Worm (Caenorhabditis elegans) whole organism, L4 larva: ENCODE measurements around the gene nas-32.

ENCODE experiments used
- F49E8.2 ChIP-seq: sonication (generic microtip); optimal IDR thresholded peaks from 2 replicates; lab custom pipeline; 2016; ENCODE audit warnings: missing compliant biosample characterization, mild to moderate bottlenecking, missing genetic modification characterization, borderline replicate concordance
- R02D3.7 ChIP-seq: fragments of 150-350 bp; sonication (generic microtip); optimal IDR thresholded peaks from 3 replicates; lab custom pipeline; 2014; ENCODE audit warnings: missing biosample characterization, missing genetic modification characterization
- T20F7.1 ChIP-seq: fragments of 200-800 bp; sonication (Bioruptor generic); optimal IDR thresholded peaks from 2 replicates; lab custom pipeline; 2018; ENCODE audit warnings: mild to moderate bottlenecking, missing genetic modification characterization, missing compliant biosample characterization
- T26A8.4 ChIP-seq: fragments of 200-800 bp; sonication (Bioruptor generic); IDR thresholded peaks from 2 replicates; pipeline ENCODE4 v1.3.6; 2022; ENCODE audit warnings: missing genetic modification characterization, missing compliant biosample characterization
- Y105C5A.15 ChIP-seq: fragments of 200-800 bp; sonication (Bioruptor generic); IDR thresholded peaks from 2 replicates; pipeline ENCODE4 v1.3.6; 2022; ENCODE audit warnings: missing genetic modification characterization, missing compliant biosample characterization
- Y5F2A.4 ChIP-seq: fragments of 200-800 bp; sonication (Bioruptor generic); optimal IDR thresholded peaks from 2 replicates; lab custom pipeline; 2018; ENCODE audit warnings: mild to moderate bottlenecking, missing genetic modification characterization, missing compliant biosample characterization
- Y75B8A.6 ChIP-seq: fragments of 200-800 bp; sonication (Bioruptor generic); IDR thresholded peaks from 2 replicates; pipeline ENCODE4 v1.3.6; 2022; ENCODE audit warnings: missing genetic modification reagents, missing genetic modification characterization, missing compliant biosample characterization
- ceh-20 ChIP-seq: fragments of 200-800 bp; sonication (Bioruptor generic); IDR thresholded peaks from 2 replicates; pipeline ENCODE4 v1.3.6; 2022; ENCODE audit warnings: missing genetic modification reagents, missing genetic modification characterization, missing compliant biosample characterization
- ceh-44 ChIP-seq: fragments of 200-800 bp; sonication (Bioruptor generic); IDR thresholded peaks from 2 replicates; pipeline ENCODE4 v1.3.6; 2022; ENCODE audit warnings: missing genetic modification reagents, missing genetic modification characterization, missing compliant biosample characterization
- ceh-62 ChIP-seq: sonication (generic microtip); optimal IDR thresholded peaks from 2 replicates; lab custom pipeline; 2017; ENCODE audit warnings: missing biosample characterization, missing genetic modification characterization
- ces-1 ChIP-seq: fragments of 150-350 bp; sonication (generic microtip); optimal IDR thresholded peaks from 4 replicates; lab custom pipeline; 2014; ENCODE audit warnings: missing biosample characterization, missing genetic modification reagents, missing genetic modification characterization
- ctbp-1 ChIP-seq: fragments of 200-800 bp; sonication (Bioruptor generic); IDR thresholded peaks from 2 replicates; pipeline ENCODE4 v1.3.6; 2022; ENCODE audit warnings: missing genetic modification reagents, missing genetic modification characterization, missing compliant biosample characterization
- daf-12 ChIP-seq: fragments of 150-350 bp; optimal IDR thresholded peaks from 2 replicates; lab custom pipeline; 2014; ENCODE audit warnings: missing biosample characterization, missing genetic modification reagents, missing genetic modification characterization
- daf-16 ChIP-seq, 3 experiments: sonication (generic microtip); optimal IDR thresholded peaks; 2 replicates each; lab custom pipeline; 2016 to 2017; ENCODE audit warnings: missing genetic modification characterization in 3 of 3, missing genetic modification reagents in 3 of 3, mild to moderate bottlenecking in 2 of 3, missing compliant biosample characterization in 2 of 3, missing biosample characterization in 1 of 3, moderate library complexity in 1 of 3
- dmd-8 ChIP-seq: fragments of 200-800 bp; sonication (Bioruptor generic); IDR thresholded peaks from 2 replicates; pipeline ENCODE4 v1.3.6; 2022; ENCODE audit warnings: missing genetic modification characterization, missing compliant biosample characterization
- duxl-1 ChIP-seq: sonication (generic microtip); optimal IDR thresholded peaks from 2 replicates; lab custom pipeline; 2016; ENCODE audit warnings: mild to moderate bottlenecking, missing genetic modification characterization, moderate library complexity, missing compliant biosample characterization; ENCODE audit not compliant: poor library complexity
- dve-1 ChIP-seq: sonication (generic microtip); optimal IDR thresholded peaks from 2 replicates; lab custom pipeline; 2017; ENCODE audit warnings: antibody characterized with exemption, mild to moderate bottlenecking, missing genetic modification characterization, missing compliant biosample characterization; ENCODE audit not compliant: insufficient read depth
- fkh-10 ChIP-seq: fragments of 150-350 bp; optimal IDR thresholded peaks from 2 replicates; lab custom pipeline; 2014; ENCODE audit warnings: missing biosample characterization, missing genetic modification reagents, missing genetic modification characterization
- gei-8 ChIP-seq: fragments of 200-800 bp; sonication (Bioruptor generic); optimal IDR thresholded peaks from 2 replicates; lab custom pipeline; 2018; ENCODE audit warnings: mild to moderate bottlenecking, missing genetic modification characterization, missing compliant biosample characterization
- hif-1 ChIP-seq, 2 experiments: sonication (generic microtip); optimal IDR thresholded peaks; 2 replicates each; lab custom pipeline; 2016 to 2017; ENCODE audit warnings: missing compliant biosample characterization in 2 of 2, missing genetic modification characterization in 2 of 2, missing genetic modification reagents in 2 of 2, missing genotype in 2 of 2, mild to moderate bottlenecking in 1 of 2
- lin-15B ChIP-seq: fragments of 150-350 bp; sonication (generic microtip); optimal IDR thresholded peaks from 3 replicates; lab custom pipeline; 2014; ENCODE audit warnings: missing biosample characterization, missing genetic modification characterization
- lin-39 ChIP-seq: fragments of 150-350 bp; optimal IDR thresholded peaks from 2 replicates; lab custom pipeline; 2014; ENCODE audit warnings: missing biosample characterization, missing genetic modification reagents, missing genetic modification characterization
- lsy-2 ChIP-seq, 2 experiments: fragments of 150-350 bp in 1 of 2; sonication (generic microtip) in 1 of 2; optimal IDR thresholded peaks; 2 replicates each; lab custom pipeline; 2014 to 2017; ENCODE audit warnings: missing biosample characterization in 2 of 2, missing genetic modification characterization in 2 of 2
- madf-9 ChIP-seq: fragments of 200-800 bp; sonication (Bioruptor generic); conservative IDR thresholded peaks from 2 replicates; pipeline ENCODE4 v1.3.6; 2022; ENCODE audit warnings: missing genetic modification reagents, missing genetic modification characterization, missing compliant biosample characterization
- mdl-1 ChIP-seq, 2 experiments: fragments of 150-350 bp in 1 of 2; sonication (generic microtip) in 1 of 2; optimal IDR thresholded peaks; 2 replicates each; lab custom pipeline; 2014 to 2017; ENCODE audit warnings: missing biosample characterization in 2 of 2, missing genetic modification characterization in 2 of 2
- mxl-2 ChIP-seq: fragments of 200-800 bp; sonication (Bioruptor generic); conservative IDR thresholded peaks from 2 replicates; pipeline ENCODE4 v1.3.6; 2022; ENCODE audit warnings: missing genetic modification reagents, missing genetic modification characterization, missing compliant biosample characterization
- nhr-11 ChIP-seq: fragments of 150-350 bp; optimal IDR thresholded peaks from 2 replicates; lab custom pipeline; 2014; ENCODE audit warnings: missing biosample characterization, missing genetic modification characterization
- nhr-237 ChIP-seq: sonication (generic microtip); optimal IDR thresholded peaks from 2 replicates; lab custom pipeline; 2017; ENCODE audit warnings: missing biosample characterization, missing genetic modification characterization
- nhr-41 ChIP-seq: fragments of 200-800 bp; sonication (Bioruptor generic); IDR thresholded peaks from 2 replicates; pipeline ENCODE4 v1.3.6; 2022; ENCODE audit warnings: missing genetic modification reagents, missing genetic modification characterization, missing compliant biosample characterization
- nhr-42 ChIP-seq: fragments of 200-800 bp; sonication (Bioruptor generic); IDR thresholded peaks from 2 replicates; pipeline ENCODE4 v1.3.6; 2022; ENCODE audit warnings: missing genetic modification characterization, missing compliant biosample characterization
- nhr-76 ChIP-seq: fragments of 150-350 bp; optimal IDR thresholded peaks from 2 replicates; lab custom pipeline; 2014; ENCODE audit warnings: missing biosample characterization, missing genetic modification characterization
- nhr-77 ChIP-seq: fragments of 150-350 bp; optimal IDR thresholded peaks from 2 replicates; lab custom pipeline; 2014; ENCODE audit warnings: missing biosample characterization, missing genetic modification characterization
- pha-4 ChIP-seq, 2 experiments: fragments of 150-350 bp in 1 of 2; fragments of 200-800 bp in 1 of 2; sonication (Bioruptor generic) in 1 of 2; IDR thresholded peaks in 1 of 2; optimal IDR thresholded peaks in 1 of 2; 2 replicates each; pipeline versions ENCODE4 v1.3.6 to Lab custom; 2014 to 2022; ENCODE audit warnings: missing genetic modification characterization in 2 of 2, missing genetic modification reagents in 2 of 2, missing biosample characterization in 1 of 2, missing compliant biosample characterization in 1 of 2
- php-3 ChIP-seq: fragments of 200-800 bp; sonication (Bioruptor generic); IDR thresholded peaks from 2 replicates; pipeline ENCODE4 v1.3.6; 2022; ENCODE audit warnings: missing genetic modification reagents, missing genetic modification characterization, missing compliant biosample characterization
- rbr-2 ChIP-seq: sonication (generic microtip); optimal IDR thresholded peaks from 2 replicates; lab custom pipeline; 2016; ENCODE audit warnings: missing genotype, missing genetic modification characterization, missing compliant biosample characterization
- saeg-2 ChIP-seq: fragments of 200-800 bp; sonication (Bioruptor generic); IDR thresholded peaks from 2 replicates; pipeline ENCODE4 v1.3.6; 2022; ENCODE audit warnings: missing genetic modification reagents, missing genetic modification characterization, missing compliant biosample characterization
- sdz-12 ChIP-seq: fragments of 200-800 bp; sonication (Bioruptor generic); optimal IDR thresholded peaks from 2 replicates; lab custom pipeline; 2018; ENCODE audit warnings: mild to moderate bottlenecking, missing genetic modification characterization, missing compliant biosample characterization
- set-16 ChIP-seq: fragments of 200-800 bp; sonication (Bioruptor generic); IDR thresholded peaks from 2 replicates; pipeline ENCODE4 v1.3.6; 2022; ENCODE audit warnings: missing genetic modification reagents, missing genetic modification characterization, missing compliant biosample characterization
- skn-1 ChIP-seq: fragments of 150-350 bp; optimal IDR thresholded peaks from 2 replicates; lab custom pipeline; 2014; ENCODE audit warnings: missing biosample characterization, missing genetic modification characterization
- snpc-4 ChIP-seq: fragments of 150-350 bp; optimal IDR thresholded peaks from 2 replicates; lab custom pipeline; 2014; ENCODE audit warnings: missing biosample characterization, missing genetic modification characterization
- spr-3 ChIP-seq: fragments of 200-800 bp; sonication (Bioruptor generic); optimal IDR thresholded peaks from 2 replicates; lab custom pipeline; 2018; ENCODE audit warnings: mild to moderate bottlenecking, missing genetic modification characterization, missing compliant biosample characterization
- unc-39 ChIP-seq: sonication (generic microtip); optimal IDR thresholded peaks from 2 replicates; lab custom pipeline; 2017; ENCODE audit warnings: missing biosample characterization, missing genetic modification characterization
- vab-7 ChIP-seq: fragments of 200-800 bp; sonication (Bioruptor generic); IDR thresholded peaks from 2 replicates; pipeline ENCODE4 v1.3.6; 2022; ENCODE audit warnings: missing genetic modification reagents, missing genetic modification characterization, missing compliant biosample characterization
- zfp-2 ChIP-seq: sonication (generic microtip); optimal IDR thresholded peaks from 2 replicates; lab custom pipeline; 2016; ENCODE audit warnings: mild to moderate bottlenecking, missing genetic modification characterization, missing compliant biosample characterization
- zfp-3 ChIP-seq: fragments of 200-800 bp; sonication (Bioruptor generic); conservative IDR thresholded peaks from 2 replicates; pipeline ENCODE4 v1.3.6; 2022; ENCODE audit warnings: missing genetic modification reagents, missing genetic modification characterization, missing compliant biosample characterization
- zip-2 ChIP-seq: fragments of 150-350 bp; optimal IDR thresholded peaks from 2 replicates; lab custom pipeline; 2014; ENCODE audit warnings: missing biosample characterization, missing genetic modification characterization
- ztf-11 ChIP-seq: fragments of 150-350 bp; optimal IDR thresholded peaks from 2 replicates; lab custom pipeline; 2014; ENCODE audit warnings: missing biosample characterization, missing genetic modification characterization

nas-32 gene

ce11 chrV:915716-916115 lies 16.7 kb upstream of the nas-32 start:
- TF ChIP-seq set-16 (GFP tag; lab: Robert Waterston, UW) (peak; percentile 74), nhr-76 (tag; lab: Kevin White, UChicago) (no peak)

ce11 chrV:911474-911873 lies 12.5 kb upstream of the nas-32 start, which contains the start of gene adh-5:
Gene adh-5, plus strand, starts transcription at chrV:911774.
- TF ChIP-seq ceh-20 (GFP tag; lab: Robert Waterston, UW) (no peak), sdz-12 (GFP tag; lab: Kevin White, UChicago) (no peak), spr-3 (GFP tag; lab: Kevin White, UChicago) (no peak), pha-4 (GFP tag; IDR thresholded peaks at IDR 0.05; lab: Robert Waterston, UW) (no peak), pha-4 (tag; optimal IDR thresholded peaks at IDR 0.05; lab: Kevin White, UChicago) (no peak), ctbp-1 (no peak), nhr-237 (tag; lab: Kevin White, UChicago) (no peak), set-16 (GFP tag; lab: Robert Waterston, UW) (no peak), R02D3.7 (no peak), zfp-2 (no peak), unc-39 (tag; lab: Kevin White, UChicago) (no peak), nhr-41 (GFP tag; lab: Robert Waterston, UW) (no peak), madf-9 (no peak), daf-12 (tag; lab: Kevin White, UChicago) (no peak), hif-1 (tag; optimal IDR thresholded peaks at IDR 0.05; lab: Kevin White, UChicago) (no peak), nhr-42 (no peak)

- TF ChIP-seq rbr-2 (tag; lab: Kevin White, UChicago) (no peak), saeg-2 (no peak), daf-16 (GFP tag; optimal IDR thresholded peaks at IDR 0.05; lab: Kevin White, UChicago) (no peak), daf-16 (tag; optimal IDR thresholded peaks at IDR 0.05; lab: Kevin White, UChicago) (peak; percentile 58), T20F7.1 (GFP tag; lab: Kevin White, UChicago) (no peak), Y105C5A.15 (GFP tag; lab: Robert Waterston, UW) (no peak), ces-1 (GFP tag; lab: Kevin White, UChicago) (no peak), ztf-11 (no peak), vab-7 (GFP tag; lab: Robert Waterston, UW) (no peak), lsy-2 (tag; optimal IDR thresholded peaks at IDR 0.05; lab: Kevin White, UChicago) (no peak), dmd-8 (GFP tag; lab: Robert Waterston, UW) (no peak), set-16 (GFP tag; lab: Robert Waterston, UW) (no peak), Y5F2A.4 (no peak), F49E8.2 (no peak), zip-2 (no peak), ceh-20 (GFP tag; lab: Robert Waterston, UW) (no peak), lin-39 (tag; lab: Kevin White, UChicago) (no peak), php-3 (GFP tag; lab: Robert Waterston, UW) (0 out of 2 replicates have a peak, but pooled peaks have one; percentile 28), ceh-62 (tag; lab: Kevin White, UChicago) (no peak), mxl-2 (GFP tag; lab: Robert Waterston, UW) (no peak), sdz-12 (GFP tag; lab: Kevin White, UChicago) (no peak), skn-1 (no peak), ceh-44 (GFP tag; lab: Robert Waterston, UW) (no peak), T26A8.4 (GFP tag; lab: Robert Waterston, UW) (no peak), dve-1 (peak; percentile 67), mdl-1 (tag; optimal IDR thresholded peaks at IDR 0.05; lab: Kevin White, UChicago) (peak in 1 of 2 experiments; percentile 53), lin-15B (tag; lab: Kevin White, UChicago) (no peak), unc-39 (tag; lab: Kevin White, UChicago) (no peak), snpc-4 (tag; lab: Kevin White, UChicago) (no peak), fkh-10 (no peak), zfp-3 (GFP tag; lab: Robert Waterston, UW) (no peak), nhr-11 (tag; lab: Kevin White, UChicago) (peak; percentile 28), duxl-1 (tag; lab: Kevin White, UChicago) (no peak), gei-8 (GFP tag; lab: Kevin White, UChicago) (no peak), nhr-77 (peak; percentile 81), Y75B8A.6 (no peak)
Observed at ce11 chrV:910588-910987, 11.6 kb upstream of the nas-32 start.
